Worm (Caenorhabditis elegans): ENCODE results near the gene ugt-65.

The ugt-65 gene

ce11 chrIV:12404137-12404536, 16.3 kb upstream of the ugt-65 start, which contains the start of gene gex-3 (continued):
- TF ChIP-seq madf-9 (GFP tag; conservative IDR thresholded peaks at IDR 0.05), result no peak
- no peak for TF ChIP-seq madf-5 (GFP tag; IDR thresholded peaks at IDR 0.05)
- no peak for TF ChIP-seq duxl-1 (tag; optimal IDR thresholded peaks at IDR 0.05; ENCODE audit: poor library complexity)
- TF ChIP-seq dve-1 (tag; optimal IDR thresholded peaks at IDR 0.05; ENCODE audit: insufficient read depth), result peak; percentile 65
- peak; percentile 30; the same call in 1 of the 2 replicates for TF ChIP-seq dmd-6 (GFP tag; IDR thresholded peaks at IDR 0.05)
- no peak for TF ChIP-seq dmd-8 (GFP tag; IDR thresholded peaks at IDR 0.05)
- TF ChIP-seq unc-62 (GFP tag; optimal IDR thresholded peaks at IDR 0.05 in 1 of 2), result peak in 1 of 2 experiments; percentile 78
- no peak for TF ChIP-seq unc-62 (tag; optimal IDR thresholded peaks at IDR 0.05)
- TF ChIP-seq sdz-12 (GFP tag; optimal IDR thresholded peaks at IDR 0.05), result no peak

ce11 chrIV:12408625-12409024, 11.9 kb upstream of the ugt-65 start, which contains the start of gene dsb-1:
TSS of gene dsb-1 (plus strand) at chrIV:12408925.
- TF ChIP-seq pqm-1 (tag; optimal IDR thresholded peaks at IDR 0.05) (no peak), lin-38 (GFP tag; IDR thresholded peaks at IDR 0.05) (peak; percentile 26), hif-1 (tag; optimal IDR thresholded peaks at IDR 0.05) (no peak), unc-130 (GFP tag; optimal IDR thresholded peaks at IDR 0.05) (no peak), lim-7 (GFP tag; IDR thresholded peaks at IDR 0.05) (no peak), madf-5 (GFP tag; IDR thresholded peaks at IDR 0.05) (no peak), ceh-44 (GFP tag; IDR thresholded peaks at IDR 0.05) (no peak)

ce11 chrIV:12410167-12410566, 10.3 kb upstream of the ugt-65 start, which contains the start of gene acl-13:
TSS of gene acl-13 (plus strand) at chrIV:12410467.
- TF ChIP-seq mxl-3 (GFP tag; optimal IDR thresholded peaks at IDR 0.05) (no peak), madf-5 (GFP tag; IDR thresholded peaks at IDR 0.05) (no peak), tag-97 (GFP tag; IDR thresholded peaks at IDR 0.05) (no peak), nhr-42 (GFP tag; IDR thresholded peaks at IDR 0.05) (no peak), php-3 (GFP tag; IDR thresholded peaks at IDR 0.05) (no peak), zfp-2 (tag; optimal IDR thresholded peaks at IDR 0.05) (no peak), egl-43 (GFP tag; IDR thresholded peaks at IDR 0.05) (no peak), ceh-28 (tag; optimal IDR thresholded peaks at IDR 0.05) (no peak), ceh-32 (tag; optimal IDR thresholded peaks at IDR 0.05; ENCODE audit: poor library complexity) (no peak), mep-1 (tag; optimal IDR thresholded peaks at IDR 0.05) (no peak), daf-16 (GFP tag; optimal IDR thresholded peaks at IDR 0.05) (no peak), daf-16 (tag; optimal IDR thresholded peaks at IDR 0.05) (no peak), lin-15B (tag; optimal IDR thresholded peaks at IDR 0.05) (no peak), Y75B8A.6 (GFP tag; IDR thresholded peaks at IDR 0.05) (no peak), zip-11 (GFP tag; IDR thresholded peaks at IDR 0.05) (no peak), lim-7 (GFP tag; IDR thresholded peaks at IDR 0.05) (no peak), ztf-7 (tag; optimal IDR thresholded peaks at IDR 0.05) (no peak), vab-7 (GFP tag; IDR thresholded peaks at IDR 0.05) (no peak), ceh-20 (GFP tag; IDR thresholded peaks at IDR 0.05) (no peak), fkh-10 (GFP tag; optimal IDR thresholded peaks at IDR 0.05) (no peak)

- TF ChIP-seq lin-38 (GFP tag; IDR thresholded peaks at IDR 0.05), result no peak
- no peak for TF ChIP-seq ZK546.5 (tag; optimal IDR thresholded peaks at IDR 0.05)
- no peak for TF ChIP-seq T26A8.4 (GFP tag; IDR thresholded peaks at IDR 0.05)
- TF ChIP-seq dmd-9 (GFP tag; IDR thresholded peaks at IDR 0.05), result no peak
- TF ChIP-seq ces-1 (GFP tag; optimal IDR thresholded peaks at IDR 0.05), result peak; percentile 43
- TF ChIP-seq lin-1 (GFP tag; IDR thresholded peaks at IDR 0.05), result no peak
- TF ChIP-seq fkh-10 (GFP tag; optimal IDR thresholded peaks at IDR 0.05), result peak; percentile 64
- TF ChIP-seq saeg-2 (GFP tag; IDR thresholded peaks at IDR 0.05), result no peak
- TF ChIP-seq fos-1 (tag; optimal IDR thresholded peaks at IDR 0.05), result no peak
- no peak for TF ChIP-seq ceh-44 (GFP tag; IDR thresholded peaks at IDR 0.05)
- TF ChIP-seq nhr-25 (tag; optimal IDR thresholded peaks at IDR 0.05; ENCODE audit: borderline replicate concordance, insufficient read depth), result no peak
These were observed 5.9 kb upstream of the ugt-65 start for ce11 chrIV:12414601-12415000.
